Fruit fly (Drosophila melanogaster) whole organism, prepupa: Measurements from ENCODE around the gene CG32102.
A peak's percentile ranks its signal among the peaks of the same experiment; 100 is the strongest.

Source experiments
- Blimp-1 ChIP-seq: fragments of 200-800 bp; sonication (Bioruptor generic); optimal IDR thresholded peaks from 3 replicates; lab custom pipeline; 2017; ENCODE audit warnings: missing biosample characterization, missing genetic modification characterization, mild to moderate bottlenecking, moderate library complexity, missing genetic modification reagents
- CG10631 ChIP-seq: fragments of 200-800 bp; sonication (Bioruptor generic); optimal IDR thresholded peaks from 2 replicates; lab custom pipeline; 2016; ENCODE audit warnings: missing biosample characterization, missing genetic modification characterization
- CG10669 ChIP-seq: fragments of 200-800 bp; sonication (Bioruptor generic); optimal IDR thresholded peaks from 3 replicates; lab custom pipeline; 2018; ENCODE audit warnings: missing biosample characterization, mild to moderate bottlenecking, missing genetic modification characterization, moderate library complexity
- CG11294 ChIP-seq: fragments of 200-800 bp; sonication (Bioruptor generic); IDR thresholded peaks from 2 replicates; pipeline ENCODE4 v1.3.6; 2022; ENCODE audit warnings: missing biosample characterization, missing genetic modification characterization
- CG11762 ChIP-seq: fragments of 200-800 bp; sonication (Bioruptor generic); optimal IDR thresholded peaks from 3 replicates; lab custom pipeline; 2016; ENCODE audit warnings: missing biosample characterization, missing genetic modification characterization; ENCODE audit not compliant: insufficient read depth
- CG11902 ChIP-seq: fragments of 200-800 bp; sonication (Bioruptor generic); optimal IDR thresholded peaks from 3 replicates; lab custom pipeline; 2016; ENCODE audit warnings: missing biosample characterization, missing genetic modification characterization
- CG15336 ChIP-seq: fragments of 200-800 bp; sonication (Bioruptor generic); IDR thresholded peaks from 2 replicates; pipeline ENCODE4 v1.3.6; 2022; ENCODE audit warnings: missing biosample characterization, missing genetic modification characterization
- CG1621 ChIP-seq: fragments of 200-800 bp; sonication (Bioruptor generic); optimal IDR thresholded peaks from 3 replicates; lab custom pipeline; 2018; ENCODE audit warnings: missing biosample characterization, mild to moderate bottlenecking, missing genetic modification characterization
- CG3032 ChIP-seq: fragments of 200-800 bp; optimal IDR thresholded peaks from 2 replicates; lab custom pipeline; 2019; ENCODE audit warnings: missing biosample characterization, mild to moderate bottlenecking, missing genetic modification characterization, moderate library complexity
- CG31627 ChIP-seq: fragments of 200-800 bp; sonication (Bioruptor generic); optimal IDR thresholded peaks from 3 replicates; lab custom pipeline; 2016; ENCODE audit warnings: missing biosample characterization, missing genetic modification characterization
- CG32006 ChIP-seq: fragments of 200-800 bp; sonication (Bioruptor generic); optimal IDR thresholded peaks from 3 replicates; lab custom pipeline; 2017; ENCODE audit warnings: missing biosample characterization, mild to moderate bottlenecking, missing genetic modification characterization
- CG3919 ChIP-seq: fragments of 200-800 bp; sonication (Bioruptor generic); optimal IDR thresholded peaks from 3 replicates; lab custom pipeline; 2016; ENCODE audit warnings: missing biosample characterization, missing genetic modification characterization
- CG4318 ChIP-seq: fragments of 200-800 bp; sonication (Bioruptor generic); optimal IDR thresholded peaks from 3 replicates; lab custom pipeline; 2017; ENCODE audit warnings: missing biosample characterization, mild to moderate bottlenecking, missing genetic modification characterization
- CG6163 ChIP-seq: fragments of 200-800 bp; sonication (Bioruptor generic); IDR thresholded peaks from 3 replicates; pipeline ENCODE4 v1.3.6; 2022; ENCODE audit warnings: missing biosample characterization, missing genetic modification characterization
- CG6276 ChIP-seq: fragments of 200-800 bp; sonication (Bioruptor generic); optimal IDR thresholded peaks from 2 replicates; lab custom pipeline; 2017; ENCODE audit warnings: missing biosample characterization, mild to moderate bottlenecking, missing genetic modification characterization
- CG6792 ChIP-seq: fragments of 200-800 bp; sonication (Bioruptor generic); optimal IDR thresholded peaks from 3 replicates; lab custom pipeline; 2016; ENCODE audit warnings: missing biosample characterization, missing genetic modification characterization
- CG6808 ChIP-seq: fragments of 200-800 bp; sonication (Bioruptor generic); optimal IDR thresholded peaks from 3 replicates; lab custom pipeline; 2017; ENCODE audit warnings: missing biosample characterization, missing genetic modification characterization, mild to moderate bottlenecking, moderate library complexity, missing genetic modification reagents
- CG7368 ChIP-seq: fragments of 200-800 bp; sonication (Bioruptor generic); optimal IDR thresholded peaks from 3 replicates; lab custom pipeline; 2016; ENCODE audit warnings: missing biosample characterization, missing genetic modification characterization
- CG8119 ChIP-seq: fragments of 200-800 bp; sonication (Bioruptor generic); IDR thresholded peaks from 3 replicates; pipeline ENCODE4 v1.3.6; 2022; ENCODE audit warnings: missing biosample characterization, missing genetic modification characterization
- CG8319 ChIP-seq: fragments of 200-800 bp; sonication (Bioruptor generic); optimal IDR thresholded peaks from 3 replicates; lab custom pipeline; 2016; ENCODE audit warnings: missing biosample characterization, missing genetic modification characterization
- CG8632 ChIP-seq: fragments of 200-800 bp; sonication (Bioruptor generic); optimal IDR thresholded peaks from 3 replicates; lab custom pipeline; 2016; ENCODE audit warnings: missing biosample characterization, missing genetic modification characterization
- CG9139 ChIP-seq: fragments of 200-800 bp; sonication (Bioruptor generic); optimal IDR thresholded peaks from 3 replicates; lab custom pipeline; 2017; ENCODE audit warnings: missing biosample characterization, mild to moderate bottlenecking, missing genetic modification characterization
- Eip75B ChIP-seq: fragments of 200-800 bp; sonication (Bioruptor generic); optimal IDR thresholded peaks from 3 replicates; lab custom pipeline; 2016; ENCODE audit warnings: missing biosample characterization, missing genetic modification characterization
- Eip78C ChIP-seq: fragments of 200-800 bp; sonication (Bioruptor generic); peaks from one replicate; lab custom pipeline; 2016; ENCODE audit warnings: missing biosample characterization, missing genetic modification characterization
- Ets96B ChIP-seq: fragments of 200-800 bp; optimal IDR thresholded peaks from 2 replicates; lab custom pipeline; 2019; ENCODE audit warnings: missing biosample characterization, mild to moderate bottlenecking, missing genetic modification characterization, moderate library complexity
- Gug ChIP-seq: fragments of 200-800 bp; sonication (Bioruptor generic); IDR thresholded peaks from 2 replicates; pipeline ENCODE4 v1.3.6; 2022; ENCODE audit warnings: missing biosample characterization, missing genetic modification characterization
- Hr38 ChIP-seq: sonication (Bioruptor generic); optimal IDR thresholded peaks from 2 replicates; lab custom pipeline; 2016; ENCODE audit warnings: missing biosample characterization, missing genetic modification characterization
- Hr39 ChIP-seq: fragments of 200-800 bp; sonication (Bioruptor generic); optimal IDR thresholded peaks from 2 replicates; lab custom pipeline; 2016; ENCODE audit warnings: missing biosample characterization, missing genetic modification characterization
- Hr4 ChIP-seq: fragments of 200-800 bp; sonication (Bioruptor generic); optimal IDR thresholded peaks from 3 replicates; lab custom pipeline; 2016; ENCODE audit warnings: missing biosample characterization, missing genetic modification characterization
- Lpt ChIP-seq: fragments of 200-800 bp; sonication (Bioruptor generic); optimal IDR thresholded peaks from 3 replicates; lab custom pipeline; 2016; ENCODE audit warnings: missing biosample characterization, missing genetic modification characterization
- Met ChIP-seq: fragments of 200-800 bp; sonication (Bioruptor generic); optimal IDR thresholded peaks from 3 replicates; lab custom pipeline; 2016; ENCODE audit warnings: missing biosample characterization, missing genetic modification characterization
- OdsH ChIP-seq: fragments of 200-800 bp; sonication (Bioruptor generic); optimal IDR thresholded peaks from 3 replicates; lab custom pipeline; 2016; ENCODE audit warnings: missing biosample characterization, missing genetic modification characterization
- Smox ChIP-seq: fragments of 200-800 bp; sonication (Bioruptor generic); optimal IDR thresholded peaks from 3 replicates; lab custom pipeline; 2016; ENCODE audit warnings: missing biosample characterization, missing genetic modification characterization
- Sox102F ChIP-seq: fragments of 200-800 bp; sonication (Bioruptor generic); optimal IDR thresholded peaks from 2 replicates; lab custom pipeline; 2016; ENCODE audit warnings: missing biosample characterization, mild to moderate bottlenecking, missing genetic modification characterization
- Sox15 ChIP-seq: fragments of 200-800 bp; sonication (Bioruptor generic); optimal IDR thresholded peaks from 3 replicates; lab custom pipeline; 2016; ENCODE audit warnings: missing biosample characterization, missing genetic modification characterization
- achi ChIP-seq: fragments of 200-800 bp; sonication (Bioruptor generic); optimal IDR thresholded peaks from 3 replicates; lab custom pipeline; 2016; ENCODE audit warnings: missing biosample characterization, missing genetic modification characterization
- acj6 ChIP-seq: fragments of 200-800 bp; sonication (Bioruptor generic); optimal IDR thresholded peaks from 3 replicates; lab custom pipeline; 2016; ENCODE audit warnings: missing biosample characterization, missing genetic modification characterization
- cyc ChIP-seq: fragments of 200-800 bp; sonication (Bioruptor generic); optimal IDR thresholded peaks from 3 replicates; lab custom pipeline; 2016; ENCODE audit warnings: missing biosample characterization, missing genetic modification characterization
- dac ChIP-seq: fragments of 200-800 bp; sonication (Bioruptor generic); optimal IDR thresholded peaks from 2 replicates; lab custom pipeline; 2017; ENCODE audit warnings: missing biosample characterization, mild to moderate bottlenecking, missing genetic modification characterization
- dsx ChIP-seq: fragments of 200-800 bp; optimal IDR thresholded peaks from 3 replicates; lab custom pipeline; 2019; ENCODE audit warnings: missing biosample characterization, mild to moderate bottlenecking, missing genetic modification characterization, moderate library complexity; ENCODE audit not compliant: poor library complexity, severe bottlenecking
- eg ChIP-seq: fragments of 200-800 bp; sonication (Bioruptor generic); IDR thresholded peaks from 3 replicates; pipeline ENCODE4 v1.3.6; 2022; ENCODE audit warnings: missing biosample characterization, missing genetic modification characterization
- esn ChIP-seq: fragments of 200-800 bp; sonication (Bioruptor generic); optimal IDR thresholded peaks from 2 replicates; lab custom pipeline; 2016; ENCODE audit warnings: missing biosample characterization, mild to moderate bottlenecking, missing genetic modification characterization, moderate library complexity
- fd59A ChIP-seq: fragments of 200-800 bp; sonication (Bioruptor generic); optimal IDR thresholded peaks from 2 replicates; lab custom pipeline; 2017; ENCODE audit warnings: missing biosample characterization, mild to moderate bottlenecking, missing genetic modification characterization, missing genetic modification reagents
- fd85E ChIP-seq: fragments of 200-800 bp; sonication (Bioruptor generic); optimal IDR thresholded peaks from 3 replicates; lab custom pipeline; 2016; ENCODE audit warnings: missing biosample characterization, missing genetic modification characterization
- fkh ChIP-seq: fragments of 200-800 bp; sonication (Bioruptor generic); optimal IDR thresholded peaks from 3 replicates; lab custom pipeline; 2017; ENCODE audit warnings: missing biosample characterization, mild to moderate bottlenecking, missing genetic modification characterization, moderate library complexity
- net ChIP-seq: fragments of 200-800 bp; sonication (Bioruptor generic); optimal IDR thresholded peaks from 3 replicates; lab custom pipeline; 2016; ENCODE audit warnings: missing biosample characterization, missing genetic modification characterization
- pdm3 ChIP-seq: fragments of 200-800 bp; sonication (Bioruptor generic); optimal IDR thresholded peaks from 3 replicates; lab custom pipeline; 2016; ENCODE audit warnings: missing biosample characterization, missing genetic modification characterization
- salr ChIP-seq, 2 experiments: fragments of 200-800 bp; sonication (Bioruptor generic); optimal IDR thresholded peaks; 3 replicates each; lab custom pipeline; 2016 to 2018; ENCODE audit warnings: missing biosample characterization in 2 of 2, missing genetic modification characterization in 2 of 2, mild to moderate bottlenecking in 1 of 2
- spab ChIP-seq: fragments of 200-800 bp; sonication (Bioruptor generic); optimal IDR thresholded peaks from 2 replicates; lab custom pipeline; 2017; ENCODE audit warnings: missing biosample characterization, mild to moderate bottlenecking, missing genetic modification characterization, missing genetic modification reagents
- svp ChIP-seq: fragments of 200-800 bp; sonication (Bioruptor generic); peaks from one replicate; lab custom pipeline; 2016; ENCODE audit warnings: missing biosample characterization, missing genetic modification characterization
- topi ChIP-seq: fragments of 200-800 bp; sonication (Bioruptor generic); optimal IDR thresholded peaks from 3 replicates; lab custom pipeline; 2016; ENCODE audit warnings: missing biosample characterization, missing genetic modification characterization
- vri ChIP-seq: fragments of 200-800 bp; sonication (Bioruptor generic); optimal IDR thresholded peaks from 3 replicates; lab custom pipeline; 2016; ENCODE audit warnings: missing biosample characterization, mild to moderate bottlenecking, missing genetic modification characterization

Gene CG32102

DNA sequence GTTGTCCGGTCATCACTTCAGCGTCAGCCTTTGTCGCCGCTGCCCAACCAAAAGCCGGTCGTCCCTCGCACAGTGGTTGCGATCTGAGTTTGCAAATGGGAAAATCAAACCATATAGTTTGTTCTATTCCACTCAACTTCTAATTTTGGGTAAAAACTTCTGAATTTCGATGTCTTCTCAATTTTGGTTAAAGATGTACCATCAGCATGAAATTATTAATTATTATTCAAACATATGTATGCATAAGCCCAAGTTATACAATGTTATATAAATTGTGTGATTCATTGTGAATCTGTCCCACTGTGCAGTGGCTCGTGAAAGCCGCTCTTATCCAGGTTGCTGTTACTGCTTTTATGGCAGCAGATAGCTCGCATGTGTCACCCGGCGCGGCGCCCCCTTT lies 27.0 kb downstream of the CG32102 start:
- TF ChIP-seq Sox15 (GFP tag; lab: Kevin White, UChicago) (peak; percentile 51), CG32006 (GFP tag; lab: Kevin White, UChicago) (peak; percentile 75), Lpt (GFP tag; lab: Kevin White, UChicago) (no peak), CG8119 (GFP tag; lab: Robert Waterston, UW) (peak; percentile 66), Sox102F (GFP tag; lab: Kevin White, UChicago) (peak; percentile 83), topi (GFP tag; lab: Kevin White, UChicago) (peak; percentile 64), Blimp-1 (peak; percentile 11), CG15336 (GFP tag; lab: Robert Waterston, UW) (peak; percentile 59), eg (peak; percentile 50; the same call in 1 of the 3 replicates), CG4318 (peak; percentile 62), CG6808 (GFP tag; lab: Kevin White, UChicago) (peak; percentile 76), fd85E (GFP tag; lab: Kevin White, UChicago) (no peak), OdsH (peak; percentile 70), CG10669 (peak; percentile 75), salr (GFP tag; optimal IDR thresholded peaks at IDR 0.05; lab: Kevin White, UChicago) (peak; percentile 55 to 59), Eip78C (peak; percentile 94), fkh (GFP tag; lab: Kevin White, UChicago) (no peak), CG31627 (GFP tag; lab: Kevin White, UChicago) (peak; percentile 60), Gug (GFP tag; lab: Robert Waterston, UW) (no peak), vri (GFP tag; lab: Kevin White, UChicago) (peak; percentile 45), achi (GFP tag; lab: Kevin White, UChicago) (peak; percentile 73), Hr38 (GFP tag; lab: Kevin White, UChicago) (no peak), Hr4 (peak; percentile 66), dac (GFP tag; lab: Kevin White, UChicago) (no peak), dsx (GFP tag; lab: Kevin White, UChicago) (peak; percentile 87), CG6276 (GFP tag; lab: Kevin White, UChicago) (peak; percentile 36), CG1621 (tag; lab: Kevin White, UChicago) (peak; percentile 28), CG8632 (peak; percentile 60), esn (GFP tag; lab: Kevin White, UChicago) (peak; percentile 68), CG11762 (GFP tag; lab: Kevin White, UChicago) (no peak), CG11902 (GFP tag; lab: Kevin White, UChicago) (peak; percentile 31), cyc (GFP tag; lab: Kevin White, UChicago) (peak; percentile 62), Eip75B (peak; percentile 55), CG3919 (GFP tag; lab: Kevin White, UChicago) (peak; percentile 74), Hr39 (GFP tag; lab: Kevin White, UChicago) (peak; percentile 53), CG10631 (peak; percentile 33), Smox (GFP tag; lab: Kevin White, UChicago) (peak; percentile 75), CG11294 (GFP tag; lab: Robert Waterston, UW) (no peak), CG8319 (peak; percentile 15), CG7368 (peak; percentile 37), fd59A (peak; percentile 63), net (GFP tag; lab: Kevin White, UChicago) (peak; percentile 53), pdm3 (GFP tag; lab: Kevin White, UChicago) (peak; percentile 78), CG3032 (tag; lab: Kevin White, UChicago) (peak; percentile 73), svp (peak; percentile 88), Met (GFP tag; lab: Kevin White, UChicago) (peak; percentile 77), acj6 (peak; percentile 70), CG9139 (GFP tag; lab: Kevin White, UChicago) (peak; percentile 37), CG6163 (peak; percentile 65; the same call in 2 of the 3 replicates), Ets96B (tag; lab: Kevin White, UChicago) (peak; percentile 71), spab (peak; percentile 35), CG6792 (peak; percentile 52)
